Fruit fly (Drosophila melanogaster): ENCODE measurements around the gene Ir87a.

Gene Ir87a

DNA sequence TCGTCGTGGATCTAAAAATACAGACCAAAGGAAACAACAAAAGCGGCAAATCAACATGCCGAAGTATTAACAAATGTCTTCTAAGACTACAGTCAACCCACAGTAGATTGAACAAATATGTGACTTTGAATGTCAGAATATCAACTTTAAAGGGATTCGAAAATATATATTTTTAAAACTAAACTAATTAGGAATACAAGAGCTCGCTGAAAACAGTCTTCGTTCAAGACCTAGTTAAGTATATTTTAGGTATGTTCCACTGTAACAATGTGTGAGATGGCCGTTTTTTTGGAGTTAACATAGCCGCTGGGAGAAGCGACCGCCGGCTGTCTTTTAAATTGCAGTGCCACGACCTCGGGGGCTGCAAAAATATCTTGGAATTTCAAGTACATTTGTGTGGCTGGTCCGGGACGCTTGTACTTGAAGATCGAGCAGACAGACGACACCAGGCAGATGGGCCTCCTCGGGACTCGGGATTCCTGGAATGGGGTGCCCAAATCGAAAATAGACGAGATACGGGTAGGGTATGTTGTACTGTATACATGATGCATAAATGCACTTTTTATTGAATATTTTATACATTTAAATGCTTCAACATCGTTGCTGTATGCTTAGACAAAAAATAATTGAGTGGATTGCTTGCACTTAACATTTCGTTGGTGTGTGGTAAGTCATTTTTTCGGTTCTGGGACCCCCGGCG is 8.4 kb downstream of the Ir87a start (continued):
- TF ChIP-seq CG31627 (GFP tag; optimal IDR thresholded peaks at IDR 0.05) (peak; percentile 64), Eip75B (GFP tag; optimal IDR thresholded peaks at IDR 0.05) (peak; percentile 61), Sox14 (GFP tag; optimal IDR thresholded peaks at IDR 0.05) (peak; percentile 72), CG16779 (tag; optimal IDR thresholded peaks at IDR 0.05) (peak; percentile 51), Eip78C (GFP tag) (peak; percentile 87), ss (GFP tag; optimal IDR thresholded peaks at IDR 0.05) (peak; percentile 24 to 38), Hr39 (GFP tag; optimal IDR thresholded peaks at IDR 0.05) (peak; percentile 72), CG8632 (GFP tag; optimal IDR thresholded peaks at IDR 0.05) (peak; percentile 32), Ets21C (GFP tag; optimal IDR thresholded peaks at IDR 0.05) (peak; percentile 2), salr (GFP tag; optimal IDR thresholded peaks at IDR 0.05) (peak; percentile 18 to 54), CG10669 (GFP tag; optimal IDR thresholded peaks at IDR 0.05) (peak; percentile 29), Lpt (GFP tag; optimal IDR thresholded peaks at IDR 0.05) (peak; percentile 79), Met (GFP tag; optimal IDR thresholded peaks at IDR 0.05) (peak; percentile 71), net (GFP tag; optimal IDR thresholded peaks at IDR 0.05) (peak; percentile 71), dsx (GFP tag; optimal IDR thresholded peaks at IDR 0.05; ENCODE audit: poor library complexity, severe bottlenecking) (peak; percentile 65), CG6792 (GFP tag; optimal IDR thresholded peaks at IDR 0.05) (peak; percentile 49), Hr4 (GFP tag; optimal IDR thresholded peaks at IDR 0.05) (peak; percentile 77), CG6163 (GFP tag; IDR thresholded peaks at IDR 0.05) (peak; percentile 70; the same call in 2 of the 3 replicates), OdsH (GFP tag; optimal IDR thresholded peaks at IDR 0.05) (peak; percentile 73), fkh (GFP tag; optimal IDR thresholded peaks at IDR 0.05) (no peak), CG32006 (GFP tag; optimal IDR thresholded peaks at IDR 0.05) (peak; percentile 73), CG11762 (GFP tag; optimal IDR thresholded peaks at IDR 0.05; ENCODE audit: insufficient read depth) (peak; percentile 61), Ets96B (tag; optimal IDR thresholded peaks at IDR 0.05) (peak; percentile 57), Gug (GFP tag; IDR thresholded peaks at IDR 0.05) (peak; percentile 58)

DNA sequence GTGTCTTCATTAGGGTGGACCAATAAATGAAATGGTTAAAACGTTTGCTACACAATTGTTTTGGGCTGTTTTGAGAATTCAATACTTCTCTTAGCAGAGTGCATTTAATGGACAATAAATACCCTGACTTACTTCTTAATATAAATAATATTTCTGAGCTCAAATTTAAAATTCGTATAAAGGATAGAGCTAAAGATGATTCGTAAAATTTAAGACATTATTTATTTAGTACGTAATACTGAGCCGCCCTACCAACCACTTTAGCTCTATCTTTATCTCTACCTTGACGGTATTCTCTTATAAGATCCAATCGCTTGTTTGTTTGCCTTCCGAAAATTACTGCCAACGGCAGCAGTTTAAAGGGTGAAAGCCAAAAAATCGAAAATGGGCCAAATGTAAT is 13.5 kb downstream of the Ir87a start:
- TF ChIP-seq topi (GFP tag; optimal IDR thresholded peaks at IDR 0.05), result peak; percentile 61
- TF ChIP-seq acj6 (GFP tag; optimal IDR thresholded peaks at IDR 0.05), result peak; percentile 91
- TF ChIP-seq salr (GFP tag; optimal IDR thresholded peaks at IDR 0.05), result peak; percentile 83 to 85
- peak; percentile 82 for TF ChIP-seq Met (GFP tag; optimal IDR thresholded peaks at IDR 0.05)
- TF ChIP-seq CG31627 (GFP tag; optimal IDR thresholded peaks at IDR 0.05), result peak; percentile 62
- peak; percentile 40 for TF ChIP-seq cyc (GFP tag; optimal IDR thresholded peaks at IDR 0.05)
- TF ChIP-seq CG1621 (tag; optimal IDR thresholded peaks at IDR 0.05), result peak; percentile 83
- peak; percentile 74 for TF ChIP-seq CG6808 (GFP tag; optimal IDR thresholded peaks at IDR 0.05)
- peak; percentile 69 for TF ChIP-seq eg (GFP tag; IDR thresholded peaks at IDR 0.05)
- peak; percentile 65 for TF ChIP-seq lz (GFP tag; optimal IDR thresholded peaks at IDR 0.05)
- peak; percentile 91 for TF ChIP-seq OdsH (GFP tag; optimal IDR thresholded peaks at IDR 0.05)
- TF ChIP-seq CG6276 (GFP tag; optimal IDR thresholded peaks at IDR 0.05), result peak; percentile 83
- TF ChIP-seq CG11294 (GFP tag; IDR thresholded peaks at IDR 0.05), result peak; percentile 57
- TF ChIP-seq CG8632 (GFP tag; optimal IDR thresholded peaks at IDR 0.05), result peak; percentile 92
- peak; percentile 85 for TF ChIP-seq Sox14 (GFP tag; optimal IDR thresholded peaks at IDR 0.05)
- TF ChIP-seq CG16779 (tag; optimal IDR thresholded peaks at IDR 0.05), result peak; percentile 72
- TF ChIP-seq CG6163 (GFP tag; IDR thresholded peaks at IDR 0.05), result peak; percentile 76; the same call in 2 of the 3 replicates
- TF ChIP-seq CG8119 (GFP tag; IDR thresholded peaks at IDR 0.05), result peak; percentile 94
- TF ChIP-seq dsx (GFP tag; optimal IDR thresholded peaks at IDR 0.05; ENCODE audit: poor library complexity, severe bottlenecking), result peak; percentile 84
- TF ChIP-seq CG34406 (GFP tag; optimal IDR thresholded peaks at IDR 0.05), result peak; percentile 89
- TF ChIP-seq Ets21C (GFP tag; optimal IDR thresholded peaks at IDR 0.05), result peak; percentile 23
- TF ChIP-seq Eip93F (GFP tag; optimal IDR thresholded peaks at IDR 0.05), result no peak
- TF ChIP-seq CG11762 (GFP tag; optimal IDR thresholded peaks at IDR 0.05; ENCODE audit: insufficient read depth), result peak; percentile 61
- peak; percentile 91 for TF ChIP-seq net (GFP tag; optimal IDR thresholded peaks at IDR 0.05)
- peak; percentile 76 for TF ChIP-seq CG3919 (GFP tag; optimal IDR thresholded peaks at IDR 0.05)
- peak; percentile 78 for TF ChIP-seq CG3032 (tag; optimal IDR thresholded peaks at IDR 0.05)
- TF ChIP-seq Gug (GFP tag; IDR thresholded peaks at IDR 0.05), result peak; percentile 35; the same call in 1 of the 2 replicates
- TF ChIP-seq CG10631 (GFP tag; optimal IDR thresholded peaks at IDR 0.05), result peak; percentile 79
- peak; percentile 32 for TF ChIP-seq CG11902 (GFP tag; optimal IDR thresholded peaks at IDR 0.05)
- TF ChIP-seq vri (GFP tag; optimal IDR thresholded peaks at IDR 0.05), result peak; percentile 56
- peak; percentile 76 for TF ChIP-seq Ets96B (tag; optimal IDR thresholded peaks at IDR 0.05)
- peak; percentile 84 for TF ChIP-seq Eip75B (GFP tag; optimal IDR thresholded peaks at IDR 0.05)
- TF ChIP-seq Hr4 (GFP tag; optimal IDR thresholded peaks at IDR 0.05), result peak; percentile 86
- peak; percentile 44 to 64 for TF ChIP-seq ss (GFP tag; optimal IDR thresholded peaks at IDR 0.05)
- no peak for TF ChIP-seq Blimp-1 (GFP tag; optimal IDR thresholded peaks at IDR 0.05)
- TF ChIP-seq achi (GFP tag; optimal IDR thresholded peaks at IDR 0.05), result peak; percentile 90
- TF ChIP-seq svp (GFP tag), result peak; percentile 83
- peak; percentile 65 for TF ChIP-seq CG4318 (GFP tag; optimal IDR thresholded peaks at IDR 0.05)
